Fruit fly (Drosophila melanogaster) whole organism, pupa: ENCODE data around the gene CG42718.

Experiments
- CG15710 ChIP-seq: fragments of 200-800 bp; sonication (Bioruptor generic); optimal IDR thresholded peaks from 2 replicates; lab custom pipeline; 2018; ENCODE audit warnings: missing biosample characterization, mild to moderate bottlenecking, missing genetic modification characterization, moderate library complexity
- CG32121 ChIP-seq: fragments of 200-800 bp; sonication (Bioruptor generic); IDR thresholded peaks from 2 replicates; pipeline ENCODE4 v1.3.6; 2022; ENCODE audit warnings: missing biosample characterization, missing genetic modification characterization
- CG8159 ChIP-seq: fragments of 200-800 bp; sonication (Bioruptor generic); optimal IDR thresholded peaks from 3 replicates; lab custom pipeline; 2018; ENCODE audit warnings: missing biosample characterization, mild to moderate bottlenecking, missing genetic modification characterization, moderate library complexity
- CG8301 ChIP-seq: fragments of 200-800 bp; sonication (Bioruptor generic); optimal IDR thresholded peaks from 2 replicates; lab custom pipeline; 2018; ENCODE audit warnings: missing biosample characterization, mild to moderate bottlenecking, missing genetic modification characterization
- Pif1A ChIP-seq: fragments of 200-800 bp; sonication (Bioruptor generic); optimal IDR thresholded peaks from 3 replicates; lab custom pipeline; 2016; ENCODE audit warnings: missing biosample characterization, missing genetic modification characterization
- Pif1B ChIP-seq: fragments of 200-800 bp; sonication (Bioruptor generic); optimal IDR thresholded peaks from 3 replicates; lab custom pipeline; 2016; ENCODE audit warnings: missing biosample characterization, missing genetic modification characterization
- Snoo ChIP-seq: fragments of 200-800 bp; sonication (Bioruptor generic); optimal IDR thresholded peaks from 3 replicates; lab custom pipeline; 2017; ENCODE audit warnings: missing biosample characterization, mild to moderate bottlenecking, missing genetic modification characterization, inconsistent platforms
- fd96Ca ChIP-seq: fragments of 200-800 bp; sonication (Bioruptor generic); IDR thresholded peaks from 3 replicates; pipeline ENCODE4 v1.3.6; 2022; ENCODE audit warnings: missing biosample characterization, missing genetic modification characterization
- rn ChIP-seq: fragments of 200-800 bp; sonication (Bioruptor generic); IDR thresholded peaks from 2 replicates; pipeline ENCODE4 v1.3.6; 2022; ENCODE audit warnings: missing biosample characterization, missing genetic modification characterization

DNA sequence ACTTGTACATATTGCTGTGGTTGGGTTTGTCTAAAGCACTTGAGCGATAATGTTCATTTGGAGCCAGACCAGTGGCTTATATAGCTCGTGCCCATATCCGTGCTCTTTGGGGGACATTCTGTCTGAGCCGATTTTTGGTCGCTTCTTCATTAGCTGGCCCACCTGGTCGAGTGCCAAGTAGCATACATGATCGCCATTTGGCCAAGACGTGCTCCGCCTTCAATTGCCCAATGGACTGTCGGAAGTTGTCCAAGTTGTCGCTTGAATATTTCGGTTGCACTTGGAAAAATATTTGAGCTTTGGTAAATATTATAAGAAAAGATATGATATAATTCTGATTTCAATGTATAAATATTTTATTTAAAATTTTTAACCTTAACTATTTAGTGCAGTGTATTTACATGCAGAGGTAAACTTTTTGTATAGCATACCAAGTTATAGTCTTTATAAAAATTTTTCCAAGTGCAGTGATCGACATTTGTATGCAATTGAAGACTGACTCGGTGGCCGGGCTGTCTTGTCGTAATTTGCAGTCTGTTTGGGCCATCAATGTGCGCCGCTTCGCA is 35.6 kb downstream of the CG42718 start, which contains the start of gene CG13047:
- no peak for TF ChIP-seq rn
- TF ChIP-seq CG32121 (GFP tag; lab: Robert Waterston, UW), result no peak
- TF ChIP-seq Snoo, result no peak
- TF ChIP-seq Pif1B, result no peak
- peak; percentile 55 for TF ChIP-seq CG8159
- TF ChIP-seq Pif1A, result no peak
- TF ChIP-seq fd96Ca (GFP tag; lab: Robert Waterston, UW), result no peak
- no peak for TF ChIP-seq CG8301
- TF ChIP-seq CG15710 (tag; lab: Kevin White, UChicago), result peak; percentile 29
